Fruit fly (Drosophila melanogaster) whole organism, wandering third instar larva: ENCODE results near the gene CG5181.

ENCODE experiments used
- Abd-B ChIP-seq: fragments of >200 bp; optimal IDR thresholded peaks from 2 replicates; lab custom pipeline; 2017; ENCODE audit warnings: missing biosample characterization, missing genetic modification characterization
- CG32264 ChIP-seq: fragments of 200-800 bp; sonication (Bioruptor generic); optimal IDR thresholded peaks from 2 replicates; lab custom pipeline; 2016; ENCODE audit warnings: missing biosample characterization, missing genetic modification characterization
- CG9705 ChIP-seq: fragments of 200-800 bp; sonication (Bioruptor generic); optimal IDR thresholded peaks from 2 replicates; lab custom pipeline; 2018; ENCODE audit warnings: missing biosample characterization, mild to moderate bottlenecking, missing genetic modification characterization
- CrebA ChIP-seq: fragments of 200-800 bp; sonication (Bioruptor generic); optimal IDR thresholded peaks from 2 replicates; lab custom pipeline; 2016; ENCODE audit warnings: missing biosample characterization, mild to moderate bottlenecking, missing genetic modification characterization, borderline replicate concordance
- Dfd ChIP-seq: fragments of >200 bp; optimal IDR thresholded peaks from 2 replicates; lab custom pipeline; 2017; ENCODE audit warnings: missing biosample characterization, missing genetic modification characterization
- Dif ChIP-seq: fragments of 200-275, 200-300 bp; sonication (Bioruptor generic); optimal IDR thresholded peaks from 2 replicates; lab custom pipeline; 2018; ENCODE audit warnings: missing biosample characterization, missing genetic modification characterization; ENCODE audit not compliant: partially characterized antibody
- GATAd ChIP-seq: sonication (Bioruptor generic); optimal IDR thresholded peaks from 2 replicates; lab custom pipeline; 2016; ENCODE audit warnings: missing biosample characterization, missing genetic modification characterization
- HLH106 ChIP-seq: fragments of 200-800 bp; optimal IDR thresholded peaks from 3 replicates; lab custom pipeline; 2019; ENCODE audit warnings: missing biosample characterization, mild to moderate bottlenecking, missing genetic modification characterization, moderate library complexity
- Hnf4 ChIP-seq: fragments of 200-800 bp; sonication (Bioruptor generic); optimal IDR thresholded peaks from 2 replicates; lab custom pipeline; 2016; ENCODE audit warnings: missing biosample characterization, mild to moderate bottlenecking, missing genetic modification characterization
- Hr78 ChIP-seq: fragments of >200 bp; optimal IDR thresholded peaks from 2 replicates; lab custom pipeline; 2017; ENCODE audit warnings: missing biosample characterization, missing genetic modification characterization
- Hr83 ChIP-seq: fragments of 200-300 bp; sonication (Bioruptor generic); optimal IDR thresholded peaks from 2 replicates; lab custom pipeline; 2016; ENCODE audit warnings: missing biosample characterization, mild to moderate bottlenecking, missing genetic modification characterization, moderate library complexity; ENCODE audit not compliant: poor library complexity, severe bottlenecking
- Jra ChIP-seq: sonication (Bioruptor generic); optimal IDR thresholded peaks from 2 replicates; lab custom pipeline; 2016; ENCODE audit warnings: missing biosample characterization, missing genetic modification characterization
- Mio ChIP-seq: sonication (Bioruptor generic); optimal IDR thresholded peaks from 2 replicates; lab custom pipeline; 2016; ENCODE audit warnings: missing biosample characterization, missing genetic modification characterization
- Myc ChIP-seq: fragments of >200 bp; optimal IDR thresholded peaks from 2 replicates; lab custom pipeline; 2017
- N ChIP-seq: fragments of >200 bp; optimal IDR thresholded peaks from 2 replicates; lab custom pipeline; 2018; ENCODE audit warnings: missing biosample characterization, missing external identifiers, missing genetic modification characterization
- OdsH ChIP-seq: fragments of 200-800 bp; sonication (Bioruptor generic); optimal IDR thresholded peaks from 2 replicates; lab custom pipeline; 2016; ENCODE audit warnings: missing biosample characterization, mild to moderate bottlenecking, missing genetic modification characterization
- Rel ChIP-seq, 2 experiments: fragments of 200-800 bp; sonication (Bioruptor generic) in 1 of 2; optimal IDR thresholded peaks; 2 replicates in 1 of 2; 3 replicates in 1 of 2; lab custom pipeline; 2016 to 2019; ENCODE audit warnings: mild to moderate bottlenecking in 2 of 2, missing biosample characterization in 2 of 2, missing genetic modification characterization in 2 of 2, moderate library complexity in 1 of 2
- Sp1 ChIP-seq: fragments of 200-800 bp; sonication (Bioruptor generic); optimal IDR thresholded peaks from 3 replicates; lab custom pipeline; 2019; ENCODE audit warnings: missing biosample characterization, mild to moderate bottlenecking, missing genetic modification characterization, moderate library complexity
- Vsx2 ChIP-seq: fragments of 200-300, 225-300 bp; sonication (Bioruptor generic); optimal IDR thresholded peaks from 2 replicates; lab custom pipeline; 2018; ENCODE audit warnings: missing biosample characterization, missing genetic modification characterization; ENCODE audit not compliant: partially characterized antibody
- br ChIP-seq: fragments of 200-800 bp; sonication (Bioruptor generic); optimal IDR thresholded peaks from 2 replicates; lab custom pipeline; 2016; ENCODE audit warnings: missing biosample characterization, missing genetic modification characterization
- brk ChIP-seq: fragments of 200-800 bp; sonication (Bioruptor generic); optimal IDR thresholded peaks from 2 replicates; lab custom pipeline; 2016; ENCODE audit warnings: missing biosample characterization, mild to moderate bottlenecking, missing genetic modification characterization
- dl ChIP-seq, 2 experiments: fragments of 175-275, 200-275 bp in 1 of 2; fragments of 200-275 bp in 1 of 2; sonication (Bioruptor generic); optimal IDR thresholded peaks; lab custom pipeline; 2018; ENCODE audit warnings: mild to moderate bottlenecking in 2 of 2, missing biosample characterization in 2 of 2, missing genetic modification characterization in 2 of 2, moderate library complexity in 2 of 2; ENCODE audit not compliant: partially characterized antibody in 2 of 2, insufficient read depth in 1 of 2
- dmrt93B ChIP-seq: fragments of 200-800 bp; sonication (Bioruptor generic); optimal IDR thresholded peaks from 2 replicates; lab custom pipeline; 2018; ENCODE audit warnings: missing biosample characterization, mild to moderate bottlenecking, missing genetic modification characterization
- dsf ChIP-seq: sonication (Bioruptor generic); optimal IDR thresholded peaks from 2 replicates; lab custom pipeline; 2016; ENCODE audit warnings: missing biosample characterization, missing genetic modification characterization, borderline replicate concordance
- ey ChIP-seq: fragments of 200-800 bp; sonication (Bioruptor generic); optimal IDR thresholded peaks from 2 replicates; lab custom pipeline; 2016; ENCODE audit warnings: missing biosample characterization, missing genetic modification characterization
- foxo ChIP-seq, 2 experiments: fragments of 200-800 bp; sonication (Bioruptor generic); optimal IDR thresholded peaks; 2 replicates in 1 of 2; 3 replicates in 1 of 2; lab custom pipeline; 2016 to 2017; ENCODE audit warnings: missing biosample characterization in 2 of 2, missing genetic modification characterization in 2 of 2
- fru ChIP-seq: fragments of 200-800 bp; sonication (Bioruptor generic); optimal IDR thresholded peaks from 3 replicates; lab custom pipeline; 2016; ENCODE audit warnings: missing biosample characterization, mild to moderate bottlenecking, missing genetic modification characterization
- h ChIP-seq: fragments of 200-800 bp; sonication (Bioruptor generic); optimal IDR thresholded peaks from 3 replicates; lab custom pipeline; 2016; ENCODE audit warnings: missing biosample characterization, mild to moderate bottlenecking, missing genetic modification characterization
- jim ChIP-seq: fragments of 175-275, 200-325 bp; sonication (Bioruptor generic); optimal IDR thresholded peaks from 2 replicates; lab custom pipeline; 2016; ENCODE audit warnings: missing biosample characterization, mild to moderate bottlenecking, missing genetic modification characterization
- lola ChIP-seq: fragments of >200 bp; optimal IDR thresholded peaks from 2 replicates; lab custom pipeline; 2017; ENCODE audit warnings: missing biosample characterization, missing genetic modification characterization
- pan ChIP-seq: fragments of >200 bp; optimal IDR thresholded peaks from 2 replicates; lab custom pipeline; 2017
- psq ChIP-seq: fragments of 200-800 bp; sonication (Bioruptor generic); optimal IDR thresholded peaks from 3 replicates; lab custom pipeline; 2017; ENCODE audit warnings: missing biosample characterization, mild to moderate bottlenecking, missing genetic modification characterization, moderate library complexity
- rgr ChIP-seq: fragments of 200-800 bp; sonication (Bioruptor generic); optimal IDR thresholded peaks from 3 replicates; lab custom pipeline; 2016; ENCODE audit warnings: missing biosample characterization, mild to moderate bottlenecking, missing genetic modification characterization
- sage ChIP-seq: fragments of 200-800 bp; sonication (Bioruptor generic); optimal IDR thresholded peaks from 2 replicates; lab custom pipeline; 2016; ENCODE audit warnings: missing biosample characterization, mild to moderate bottlenecking, missing genetic modification characterization
- sv ChIP-seq: fragments of 200-800 bp; sonication (Bioruptor generic); optimal IDR thresholded peaks from 3 replicates; lab custom pipeline; 2016; ENCODE audit warnings: missing biosample characterization, missing genetic modification characterization
- tai ChIP-seq: sonication (Bioruptor generic); optimal IDR thresholded peaks from 2 replicates; lab custom pipeline; 2016; ENCODE audit warnings: missing biosample characterization, missing genetic modification characterization
- usp ChIP-seq: fragments of >200 bp; optimal IDR thresholded peaks from 2 replicates; lab custom pipeline; 2017; ENCODE audit warnings: missing biosample characterization, missing genetic modification characterization
- woc ChIP-seq: sonication (Bioruptor generic); optimal IDR thresholded peaks from 2 replicates; lab custom pipeline; 2016; ENCODE audit warnings: missing biosample characterization, mild to moderate bottlenecking, missing genetic modification characterization

CG5181 gene

dm6 chr2L:7376157-7376556, 33.5 kb downstream of the CG5181 start:
- TF ChIP-seq CrebA (GFP tag; lab: Kevin White, UChicago) (no peak), tai (no peak), lola (no peak), Vsx2 (no peak), dsf (GFP tag; lab: Kevin White, UChicago) (no peak), Dfd (no peak), sv (GFP tag; lab: Kevin White, UChicago) (no peak), foxo (GFP tag; optimal IDR thresholded peaks at IDR 0.05; lab: Kevin White, UChicago) (peak in 1 of 2 experiments; percentile 81), OdsH (GFP tag; lab: Kevin White, UChicago) (peak; percentile 83), Rel (GFP tag; optimal IDR thresholded peaks at IDR 0.05; lab: Kevin White, UChicago) (no peak), Rel (tag; optimal IDR thresholded peaks at IDR 0.05; lab: Kevin White, UChicago) (no peak), N (GFP tag; lab: Kevin White, UChicago) (no peak), ey (GFP tag; lab: Kevin White, UChicago) (peak; percentile 83), h (GFP tag; lab: Kevin White, UChicago) (peak; percentile 81), HLH106 (peak; percentile 81), Mio (GFP tag; lab: Kevin White, UChicago) (no peak), dl (GFP tag; optimal IDR thresholded peaks at IDR 0.05; lab: Kevin White, UChicago; ENCODE audit: insufficient read depth in 1 of 2, partially characterized antibody in 2 of 2) (no peak), CG9705 (peak; percentile 29), psq (GFP tag; lab: Kevin White, UChicago) (peak; percentile 59), usp (no peak), rgr (GFP tag; lab: Kevin White, UChicago) (no peak), CG32264 (GFP tag; lab: Kevin White, UChicago) (peak; percentile 6), Jra (GFP tag; lab: Kevin White, UChicago) (peak; percentile 8), Hr78 (GFP tag; lab: Kevin White, UChicago) (no peak), sage (no peak), GATAd (GFP tag; lab: Kevin White, UChicago) (peak; percentile 16), brk (GFP tag; lab: Kevin White, UChicago) (peak; percentile 35), Dif (GFP tag; lab: Kevin White, UChicago) (no peak), dmrt93B (peak; percentile 65), jim (GFP tag; lab: Kevin White, UChicago) (no peak), br (GFP tag; lab: Kevin White, UChicago) (peak; percentile 76), fru (peak; percentile 61), Hnf4 (GFP tag; lab: Kevin White, UChicago) (peak; percentile 77), Hr83 (GFP tag; lab: Kevin White, UChicago) (no peak), Myc (lab: Kevin White, UChicago) (no peak), woc (GFP tag; lab: Kevin White, UChicago) (peak; percentile 41), Sp1 (no peak), Abd-B (GFP tag; lab: Kevin White, UChicago) (no peak), pan (lab: Kevin White, UChicago) (no peak)

- TF ChIP-seq Sp1 (no peak), Mio (GFP tag; lab: Kevin White, UChicago) (no peak), dmrt93B (no peak), N (GFP tag; lab: Kevin White, UChicago) (no peak), Myc (lab: Kevin White, UChicago) (no peak), lola (no peak), dsf (GFP tag; lab: Kevin White, UChicago) (no peak), Abd-B (GFP tag; lab: Kevin White, UChicago) (no peak), usp (no peak), HLH106 (no peak), pan (lab: Kevin White, UChicago) (no peak), fru (no peak), Jra (GFP tag; lab: Kevin White, UChicago) (no peak), sage (no peak), GATAd (GFP tag; lab: Kevin White, UChicago) (no peak), Rel (GFP tag; optimal IDR thresholded peaks at IDR 0.05; lab: Kevin White, UChicago) (no peak), Rel (tag; optimal IDR thresholded peaks at IDR 0.05; lab: Kevin White, UChicago) (no peak), OdsH (GFP tag; lab: Kevin White, UChicago) (no peak), foxo (GFP tag; optimal IDR thresholded peaks at IDR 0.05; lab: Kevin White, UChicago) (no peak)
- TF ChIP-seq, all 38 proteins: peak for 0
Measured at dm6 chr2L:7363079-7363478, 46.5 kb downstream of the CG5181 start, which contains the start of gene Wnt10. TSS of gene Wnt10 (plus strand) at chr2L:7363379.
